Worm (Caenorhabditis elegans): ENCODE data around the gene dyf-4.

DNA sequence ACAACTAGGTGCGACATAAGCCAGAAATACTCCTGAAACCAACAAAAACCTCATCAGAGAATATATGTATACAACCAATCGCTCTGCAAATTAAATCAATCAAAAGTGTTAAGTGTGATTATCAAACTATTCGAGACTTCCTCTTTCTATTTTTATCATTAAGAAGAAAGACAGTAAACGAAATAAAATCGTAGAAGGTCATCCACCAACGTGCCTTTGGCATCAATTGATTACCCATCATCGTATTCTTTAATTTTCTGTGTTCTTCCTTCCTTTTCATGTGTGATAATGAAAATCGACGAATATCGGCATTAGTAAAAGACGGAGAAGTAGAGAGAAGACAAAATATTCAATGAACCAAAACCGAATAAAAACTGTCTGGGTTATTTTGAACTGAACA lies 13.6 kb downstream of the dyf-4 start:
- no peak for TF ChIP-seq unc-130 (tag; optimal IDR thresholded peaks at IDR 0.05)
- no peak for TF ChIP-seq pqm-1 (tag; optimal IDR thresholded peaks at IDR 0.05)
- no peak for TF ChIP-seq ama-1 (optimal IDR thresholded peaks at IDR 0.05)
- TF ChIP-seq efl-3 (GFP tag; optimal IDR thresholded peaks at IDR 0.05), result no peak
- TF ChIP-seq aha-1 (tag; optimal IDR thresholded peaks at IDR 0.05), result no peak
- no peak for TF ChIP-seq isw-1 (GFP tag; IDR thresholded peaks at IDR 0.05)
- TF ChIP-seq elt-3 (tag; optimal IDR thresholded peaks at IDR 0.05), result peak in 4 of 6 experiments; percentile 10 to 68 (median 44)
- TF ChIP-seq jun-1 (tag; optimal IDR thresholded peaks at IDR 0.05), result no peak
- peak; percentile 33 for TF ChIP-seq tbx-2 (tag; optimal IDR thresholded peaks at IDR 0.05)
